Worm (Caenorhabditis elegans): ENCODE results near the gene C24H12.1.
A peak's percentile ranks its signal among the peaks of the same experiment; 100 is the strongest.
"Not testable (repeated sequence)": the region's sequence is repeated elsewhere in the genome, so short reads cannot be mapped to it uniquely, and the experiment has no call there.

Gene C24H12.1

ce11 chrII:441102-441501, at the start of gene C24H12.1:
Gene C24H12.1, plus strand, starts transcription at chrII:441402.
- TF ChIP-seq unc-55 (GFP tag; optimal IDR thresholded peaks at IDR 0.05); lsy-2 (tag; optimal IDR thresholded peaks at IDR 0.05); nhr-237 (tag; optimal IDR thresholded peaks at IDR 0.05): not testable (repeated sequence)

- TF ChIP-seq nhr-129 (tag; optimal IDR thresholded peaks at IDR 0.05) (no peak), mdl-1 (tag; optimal IDR thresholded peaks at IDR 0.05) (no peak), nhr-21 (tag; optimal IDR thresholded peaks at IDR 0.05) (no peak), lin-39 (tag; optimal IDR thresholded peaks at IDR 0.05) (no peak)
These were observed 41.9 kb upstream of the C24H12.1 start, which contains the start of gene C03H5.6 for ce11 chrII:399321-399720. Gene C03H5.6, minus strand, starts transcription at chrII:399421.

- no peak for TF ChIP-seq ceh-82 (tag; optimal IDR thresholded peaks at IDR 0.05)
- TF ChIP-seq ama-1 (optimal IDR thresholded peaks at IDR 0.05), result no peak
- TF ChIP-seq sma-3 (GFP tag; optimal IDR thresholded peaks at IDR 0.05), result no peak
- TF ChIP-seq ztf-4 (tag; optimal IDR thresholded peaks at IDR 0.05), result no peak
- no peak for TF ChIP-seq mdl-1 (tag; optimal IDR thresholded peaks at IDR 0.05)
- no peak for TF ChIP-seq nhr-25 (tag; optimal IDR thresholded peaks at IDR 0.05)
- no peak for TF ChIP-seq zag-1 (tag; optimal IDR thresholded peaks at IDR 0.05)
- TF ChIP-seq sem-4 (tag; optimal IDR thresholded peaks at IDR 0.05), result no peak
- TF ChIP-seq nhr-237 (tag; optimal IDR thresholded peaks at IDR 0.05), result no peak
- TF ChIP-seq crh-2 (tag; optimal IDR thresholded peaks at IDR 0.05), result no peak
These were observed 41.0 kb upstream of the C24H12.1 start for ce11 chrII:400167-400566.

- TF ChIP-seq mab-5 (tag; optimal IDR thresholded peaks at IDR 0.05) (peak; percentile 8), C34F6.9 (tag; optimal IDR thresholded peaks at IDR 0.05) (peak; percentile 49), nhr-6 (tag; optimal IDR thresholded peaks at IDR 0.05) (no peak), lin-39 (tag; optimal IDR thresholded peaks at IDR 0.05) (no peak), lsy-2 (tag; optimal IDR thresholded peaks at IDR 0.05) (peak in 1 of 2 experiments; percentile 47), zag-1 (tag; optimal IDR thresholded peaks at IDR 0.05) (peak; percentile 49), F13H6.1 (tag; optimal IDR thresholded peaks at IDR 0.05) (peak; percentile 13), unc-55 (GFP tag; optimal IDR thresholded peaks at IDR 0.05) (peak; percentile 61), ztf-4 (tag; optimal IDR thresholded peaks at IDR 0.05) (no peak), nhr-129 (tag; optimal IDR thresholded peaks at IDR 0.05) (peak; percentile 35), nhr-11 (tag; optimal IDR thresholded peaks at IDR 0.05) (no peak), elt-3 (tag; optimal IDR thresholded peaks at IDR 0.05) (no peak)
These were observed 40.0 kb upstream of the C24H12.1 start for ce11 chrII:401211-401610.

- peak; percentile 69 for TF ChIP-seq fos-1 (tag; optimal IDR thresholded peaks at IDR 0.05)
- TF ChIP-seq skn-1 (tag; optimal IDR thresholded peaks at IDR 0.05), result no peak
These were observed 38.8 kb upstream of the C24H12.1 start, which contains the start of gene clec-10 for ce11 chrII:402435-402834. Gene clec-10, plus strand, starts transcription at chrII:402678.

ce11 chrII:410832-411231, 30.4 kb upstream of the C24H12.1 start, which contains the start of the genes dnsn-1 and C24H12.4:
Gene dnsn-1, minus strand, starts transcription at chrII:410932.
Gene C24H12.4, plus strand, starts transcription at chrII:411222.
- no peak for TF ChIP-seq nhr-11 (tag; optimal IDR thresholded peaks at IDR 0.05)
- peak; percentile 64 for TF ChIP-seq nhr-129 (tag; optimal IDR thresholded peaks at IDR 0.05)
- TF ChIP-seq snpc-4 (tag; optimal IDR thresholded peaks at IDR 0.05), result peak; percentile 70
- TF ChIP-seq dmd-4 (tag; optimal IDR thresholded peaks at IDR 0.05), result peak; percentile 64
- peak; percentile 93 for TF ChIP-seq nhr-25 (tag; optimal IDR thresholded peaks at IDR 0.05)
- no peak for TF ChIP-seq peb-1 (tag; optimal IDR thresholded peaks at IDR 0.05)
- TF ChIP-seq aly-2 (tag; optimal IDR thresholded peaks at IDR 0.05), result no peak
- TF ChIP-seq elt-1 (tag; optimal IDR thresholded peaks at IDR 0.05), result no peak
- TF ChIP-seq mab-5 (tag; optimal IDR thresholded peaks at IDR 0.05), result peak; percentile 88
- no peak for TF ChIP-seq elt-3 (tag; optimal IDR thresholded peaks at IDR 0.05)
- peak; percentile 90 for TF ChIP-seq sem-4 (tag; optimal IDR thresholded peaks at IDR 0.05)
- peak; percentile 96 for TF ChIP-seq sma-3 (GFP tag; optimal IDR thresholded peaks at IDR 0.05)
- TF ChIP-seq lsy-2 (tag; optimal IDR thresholded peaks at IDR 0.05), result peak; percentile 91 to 96
- TF ChIP-seq sma-9 (GFP tag; optimal IDR thresholded peaks at IDR 0.05), result peak; percentile 95
- TF ChIP-seq sma-9 (tag; optimal IDR thresholded peaks at IDR 0.05), result no peak
- TF ChIP-seq F13H6.1 (tag; optimal IDR thresholded peaks at IDR 0.05), result peak; percentile 92
- TF ChIP-seq ztf-4 (tag; optimal IDR thresholded peaks at IDR 0.05), result peak; percentile 82
- no peak for TF ChIP-seq unc-39 (tag; optimal IDR thresholded peaks at IDR 0.05)
- TF ChIP-seq ceh-16 (tag; optimal IDR thresholded peaks at IDR 0.05), result peak; percentile 66
- peak; percentile 78 for TF ChIP-seq nhr-10 (tag; optimal IDR thresholded peaks at IDR 0.05)
- TF ChIP-seq ztf-1 (GFP tag; conservative IDR thresholded peaks at IDR 0.05), result no peak
- peak; percentile 68 for TF ChIP-seq fos-1 (tag; optimal IDR thresholded peaks at IDR 0.05)
- no peak for TF ChIP-seq lin-39 (tag; optimal IDR thresholded peaks at IDR 0.05)
- TF ChIP-seq nhr-237 (tag; optimal IDR thresholded peaks at IDR 0.05), result peak; percentile 59
- peak; percentile 53 for TF ChIP-seq ceh-82 (tag; optimal IDR thresholded peaks at IDR 0.05)
- TF ChIP-seq mdl-1 (tag; optimal IDR thresholded peaks at IDR 0.05), result peak in 1 of 2 experiments; percentile 47
- peak; percentile 55 for TF ChIP-seq ZK546.5 (tag; optimal IDR thresholded peaks at IDR 0.05)
- TF ChIP-seq nhr-12 (tag; optimal IDR thresholded peaks at IDR 0.05), result no peak
- TF ChIP-seq nhr-21 (tag; optimal IDR thresholded peaks at IDR 0.05), result peak; percentile 95
- no peak for TF ChIP-seq Y55F3AM.14 (GFP tag; optimal IDR thresholded peaks at IDR 0.05)
- no peak for TF ChIP-seq ama-1 (optimal IDR thresholded peaks at IDR 0.05)
- TF ChIP-seq alr-1 (tag; optimal IDR thresholded peaks at IDR 0.05), result no peak
- TF ChIP-seq R02D3.7 (tag; optimal IDR thresholded peaks at IDR 0.05), result peak; percentile 61
- TF ChIP-seq unc-62 (GFP tag; optimal IDR thresholded peaks at IDR 0.05), result no peak
- no peak for TF ChIP-seq skn-1 (tag; optimal IDR thresholded peaks at IDR 0.05)
- TF ChIP-seq egl-27 (tag; optimal IDR thresholded peaks at IDR 0.05), result peak; percentile 86
- TF ChIP-seq crh-2 (tag; optimal IDR thresholded peaks at IDR 0.05), result peak; percentile 97
